Worm (Caenorhabditis elegans): ENCODE results near the gene ctsa-1.1.

ce11 chrII:4779753-4780152, 42.3 kb downstream of the ctsa-1.1 start:
- TF ChIP-seq tbx-37 (GFP tag; conservative IDR thresholded peaks at IDR 0.05): no peak
- TF ChIP-seq ama-1 (optimal IDR thresholded peaks at IDR 0.05): no peak
- TF ChIP-seq ceh-36 (tag; optimal IDR thresholded peaks at IDR 0.05): no peak
- no peak for TF ChIP-seq hmbx-1 (tag; optimal IDR thresholded peaks at IDR 0.05)
- TF ChIP-seq B0310.2 (tag; optimal IDR thresholded peaks at IDR 0.05): no peak
- no peak for TF ChIP-seq flt-1 (GFP tag; IDR thresholded peaks at IDR 0.05)
- no peak for TF ChIP-seq tra-4 (tag; optimal IDR thresholded peaks at IDR 0.05)
- no peak for TF ChIP-seq hmg-4 (GFP tag; optimal IDR thresholded peaks at IDR 0.05)
- TF ChIP-seq ets-7 (tag; optimal IDR thresholded peaks at IDR 0.05): no peak
- TF ChIP-seq scrt-1 (GFP tag; IDR thresholded peaks at IDR 0.05): no peak
- TF ChIP-seq F13C5.2 (tag; optimal IDR thresholded peaks at IDR 0.05): no peak
- TF ChIP-seq ceh-13 (GFP tag; optimal IDR thresholded peaks at IDR 0.05): no peak
